Worm (Caenorhabditis elegans): ENCODE data around the gene nkb-2.
"Not testable (repeated sequence)": the region's sequence is repeated elsewhere in the genome, so short reads cannot be mapped to it uniquely, and the experiment has no call there.

DNA sequence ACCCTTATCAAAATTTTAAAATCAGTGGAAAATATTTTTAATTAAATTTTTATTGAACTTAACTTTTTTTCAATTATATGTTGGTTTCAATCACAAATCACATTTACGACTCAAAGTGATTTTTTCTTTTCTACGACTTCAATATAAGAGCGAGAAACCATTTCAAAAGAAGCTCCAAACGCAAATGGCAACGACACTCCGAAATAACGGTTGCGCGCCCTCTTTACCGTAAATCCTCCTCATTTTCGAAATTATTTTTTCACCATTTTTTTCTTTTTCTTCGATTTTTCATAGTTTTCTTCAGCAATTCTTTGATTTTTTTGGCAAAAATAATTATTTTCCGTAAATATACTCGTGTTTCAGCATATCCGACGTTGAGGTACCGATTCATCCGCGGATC lies 37.7 kb upstream of the nkb-2 start:
- not testable (repeated sequence) for TF ChIP-seq ceh-58 (GFP tag; IDR thresholded peaks at IDR 0.05); lir-1 (GFP tag; conservative IDR thresholded peaks at IDR 0.05)
